Worm (Caenorhabditis elegans): ENCODE measurements around the gene phg-1.

phg-1 gene

DNA sequence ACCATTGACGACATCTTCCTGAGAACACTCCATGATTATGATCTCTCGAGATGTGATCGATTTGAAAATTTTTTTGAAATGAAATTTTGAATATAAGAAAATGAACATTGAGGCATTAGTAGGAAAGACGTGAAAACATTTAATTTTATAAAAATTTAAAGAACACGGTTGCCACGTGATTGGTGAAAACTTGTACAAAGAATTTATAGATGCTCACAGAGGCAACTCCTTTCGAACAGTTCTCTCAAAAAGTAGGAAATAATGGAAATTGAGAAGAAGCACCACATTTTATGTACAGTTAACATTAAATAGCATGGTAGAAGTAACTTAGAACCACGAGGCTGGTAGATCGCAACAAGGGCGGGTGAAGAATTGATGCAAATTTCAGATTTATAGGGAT lies 30.6 kb upstream of the phg-1 start, which contains the start of gene ZK945.6:
ZK945.6 (minus strand) TSS at position 101 of the 400 bp plus-strand sequence.
- TF ChIP-seq ztf-29 (GFP tag; IDR thresholded peaks at IDR 0.05) (no peak), ref-1 (GFP tag; conservative IDR thresholded peaks at IDR 0.05) (no peak), med-1 (GFP tag; optimal IDR thresholded peaks at IDR 0.05; ENCODE audit: insufficient read depth) (no peak), T22C8.4 (GFP tag; IDR thresholded peaks at IDR 0.05) (no peak), klf-2 (GFP tag; conservative IDR thresholded peaks at IDR 0.05) (no peak), tab-1 (GFP tag; IDR thresholded peaks at IDR 0.05) (no peak), flt-1 (GFP tag; IDR thresholded peaks at IDR 0.05) (no peak), cog-1 (tag; optimal IDR thresholded peaks at IDR 0.05) (no peak), ztf-23 (GFP tag; IDR thresholded peaks at IDR 0.05) (no peak)

DNA sequence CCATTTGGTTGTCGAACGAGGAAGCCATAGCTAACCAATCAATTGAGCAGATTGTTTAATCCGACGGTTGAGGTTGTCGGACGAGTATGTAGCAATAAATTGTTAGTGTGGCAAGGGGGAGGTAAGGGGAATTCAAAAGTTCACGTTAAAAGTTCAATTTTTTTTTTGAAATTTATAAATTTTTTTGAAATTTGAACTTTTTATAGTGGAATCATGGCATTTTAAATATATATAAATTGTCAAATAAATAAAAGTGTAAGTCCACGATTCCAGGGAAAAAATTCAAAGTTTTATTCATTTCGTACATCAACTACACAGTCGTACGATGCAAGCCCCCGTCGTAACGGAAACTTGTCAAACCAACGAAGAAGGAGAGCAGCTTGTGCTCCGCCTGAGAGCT lies 29.1 kb upstream of the phg-1 start, which contains the start of the genes ZK945.7 and ZK945.8:
ZK945.7 (minus strand) TSS at position 101 of the 400 bp plus-strand sequence.
ZK945.8 (plus strand) TSS at position 275 of the 400 bp plus-strand sequence.
- TF ChIP-seq ref-1 (GFP tag; conservative IDR thresholded peaks at IDR 0.05) (no peak), T22C8.4 (GFP tag; IDR thresholded peaks at IDR 0.05) (no peak), ztf-29 (GFP tag; IDR thresholded peaks at IDR 0.05) (no peak), med-1 (GFP tag; optimal IDR thresholded peaks at IDR 0.05; ENCODE audit: insufficient read depth) (no peak), cog-1 (tag; optimal IDR thresholded peaks at IDR 0.05) (no peak), tab-1 (GFP tag; IDR thresholded peaks at IDR 0.05) (no peak), ztf-23 (GFP tag; IDR thresholded peaks at IDR 0.05) (no peak), flt-1 (GFP tag; IDR thresholded peaks at IDR 0.05) (no peak), klf-2 (GFP tag; conservative IDR thresholded peaks at IDR 0.05) (no peak)

DNA sequence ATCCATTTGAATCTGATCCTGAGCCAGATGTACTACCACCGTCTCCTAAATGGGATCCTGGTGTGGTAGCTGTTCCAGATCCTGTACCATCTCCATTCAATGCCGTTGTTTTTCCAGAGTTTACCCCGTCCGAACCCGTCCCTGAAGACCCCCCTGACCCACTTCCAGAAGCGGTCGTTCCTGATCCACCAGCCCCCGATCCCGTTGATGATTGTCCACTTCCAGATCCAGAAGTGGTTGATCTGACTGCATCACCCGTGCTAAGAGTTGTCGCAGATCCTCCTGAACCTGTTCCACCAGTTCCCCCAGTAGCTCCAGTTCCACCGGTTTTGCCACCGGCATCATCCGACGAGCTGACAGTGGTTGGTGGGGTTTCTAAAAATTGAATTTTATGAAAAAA lies 20.8 kb upstream of the phg-1 start:
- TF ChIP-seq flt-1 (GFP tag; IDR thresholded peaks at IDR 0.05) (no peak), cog-1 (tag; optimal IDR thresholded peaks at IDR 0.05) (no peak), klf-2 (GFP tag; conservative IDR thresholded peaks at IDR 0.05) (no peak), tab-1 (GFP tag; IDR thresholded peaks at IDR 0.05) (no peak)

DNA sequence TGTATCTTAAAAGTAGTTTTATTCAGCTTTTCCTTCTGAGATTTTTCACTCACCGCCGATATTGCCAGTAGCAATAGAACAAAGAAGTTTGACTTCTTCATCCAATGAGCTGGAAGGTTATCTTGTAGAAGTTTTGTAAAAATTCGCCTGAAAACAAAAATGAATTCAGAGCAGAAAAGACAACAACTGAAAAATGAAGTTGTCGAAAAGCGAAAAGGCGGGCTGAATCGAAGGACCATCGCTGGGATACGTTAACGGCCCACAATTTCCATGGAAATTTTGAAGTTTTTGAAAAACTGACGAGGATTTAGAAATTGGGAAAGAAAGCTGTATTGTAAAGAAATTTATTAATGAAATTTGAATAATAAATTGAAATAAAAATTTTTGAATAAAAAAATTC lies 15.7 kb upstream of the phg-1 start, which contains the start of gene lov-1:
lov-1 (minus strand) TSS at position 101 of the 400 bp plus-strand sequence.
- no peak for TF ChIP-seq klf-2 (GFP tag; conservative IDR thresholded peaks at IDR 0.05)
- TF ChIP-seq tab-1 (GFP tag; IDR thresholded peaks at IDR 0.05), result no peak
- no peak for TF ChIP-seq ztf-29 (GFP tag; IDR thresholded peaks at IDR 0.05)
- TF ChIP-seq ref-1 (GFP tag; conservative IDR thresholded peaks at IDR 0.05), result no peak
- no peak for TF ChIP-seq T22C8.4 (GFP tag; IDR thresholded peaks at IDR 0.05)
- no peak for TF ChIP-seq cog-1 (tag; optimal IDR thresholded peaks at IDR 0.05)
- no peak for TF ChIP-seq med-1 (GFP tag; optimal IDR thresholded peaks at IDR 0.05; ENCODE audit: insufficient read depth)
- TF ChIP-seq flt-1 (GFP tag; IDR thresholded peaks at IDR 0.05), result no peak
- TF ChIP-seq ztf-23 (GFP tag; IDR thresholded peaks at IDR 0.05), result no peak

DNA sequence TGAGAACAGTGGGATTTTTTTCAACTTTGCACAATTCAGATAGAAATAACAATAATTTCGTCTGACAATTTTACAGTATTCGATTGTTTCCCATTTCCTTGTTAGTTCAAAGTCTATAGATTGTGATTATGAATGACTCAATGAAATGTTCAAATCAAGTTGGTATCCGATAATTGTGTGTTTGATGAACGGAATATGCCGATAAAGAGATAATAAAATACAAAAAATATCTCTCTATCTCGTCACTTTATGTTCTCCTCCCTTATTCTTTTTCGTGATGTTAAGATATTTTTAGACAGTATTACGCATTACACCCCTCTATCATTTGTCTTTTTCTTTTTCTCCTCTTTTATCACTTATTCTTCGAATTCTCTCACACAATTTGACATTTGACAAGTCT lies 15.0 kb upstream of the phg-1 start, which contains the start of gene F27E5.7:
F27E5.7 (plus strand) TSS at position 301 of the 400 bp plus-strand sequence.
- TF ChIP-seq flt-1 (GFP tag; IDR thresholded peaks at IDR 0.05), result no peak
- TF ChIP-seq ztf-29 (GFP tag; IDR thresholded peaks at IDR 0.05), result no peak
- TF ChIP-seq klf-2 (GFP tag; conservative IDR thresholded peaks at IDR 0.05), result no peak
- TF ChIP-seq T22C8.4 (GFP tag; IDR thresholded peaks at IDR 0.05), result no peak
- TF ChIP-seq med-1 (GFP tag; optimal IDR thresholded peaks at IDR 0.05; ENCODE audit: insufficient read depth), result no peak
- no peak for TF ChIP-seq ref-1 (GFP tag; conservative IDR thresholded peaks at IDR 0.05)
- no peak for TF ChIP-seq tab-1 (GFP tag; IDR thresholded peaks at IDR 0.05)
- no peak for TF ChIP-seq cog-1 (tag; optimal IDR thresholded peaks at IDR 0.05)
- no peak for TF ChIP-seq ztf-23 (GFP tag; IDR thresholded peaks at IDR 0.05)

DNA sequence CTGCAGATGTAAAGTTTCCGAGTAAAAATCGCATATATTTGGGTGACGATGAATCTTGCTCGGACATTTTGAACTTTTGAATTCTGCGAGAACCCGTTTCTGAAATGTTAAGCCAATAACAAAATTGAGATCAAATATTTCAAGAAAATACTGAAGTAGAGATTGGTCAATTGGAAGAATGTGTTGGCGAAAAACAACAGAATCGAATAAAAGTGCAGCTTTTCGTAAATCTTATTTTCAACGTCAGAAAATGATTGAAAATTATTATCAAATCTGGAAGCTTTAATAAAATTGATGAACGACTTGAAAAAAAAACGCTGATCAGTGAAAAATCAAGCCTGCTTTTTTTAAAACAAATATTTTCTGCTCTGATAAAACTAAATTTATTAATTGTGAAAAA lies 10.1 kb upstream of the phg-1 start, which contains the start of gene F27E5.8:
F27E5.8 (minus strand) TSS at position 101 of the 400 bp plus-strand sequence.
- TF ChIP-seq flt-1 (GFP tag; IDR thresholded peaks at IDR 0.05) (no peak), cog-1 (tag; optimal IDR thresholded peaks at IDR 0.05) (no peak), tab-1 (GFP tag; IDR thresholded peaks at IDR 0.05) (no peak), ref-1 (GFP tag; conservative IDR thresholded peaks at IDR 0.05) (no peak), med-1 (GFP tag; optimal IDR thresholded peaks at IDR 0.05; ENCODE audit: insufficient read depth) (no peak), ztf-23 (GFP tag; IDR thresholded peaks at IDR 0.05) (no peak), ztf-29 (GFP tag; IDR thresholded peaks at IDR 0.05) (no peak), klf-2 (GFP tag; conservative IDR thresholded peaks at IDR 0.05) (no peak), T22C8.4 (GFP tag; IDR thresholded peaks at IDR 0.05) (no peak)

DNA sequence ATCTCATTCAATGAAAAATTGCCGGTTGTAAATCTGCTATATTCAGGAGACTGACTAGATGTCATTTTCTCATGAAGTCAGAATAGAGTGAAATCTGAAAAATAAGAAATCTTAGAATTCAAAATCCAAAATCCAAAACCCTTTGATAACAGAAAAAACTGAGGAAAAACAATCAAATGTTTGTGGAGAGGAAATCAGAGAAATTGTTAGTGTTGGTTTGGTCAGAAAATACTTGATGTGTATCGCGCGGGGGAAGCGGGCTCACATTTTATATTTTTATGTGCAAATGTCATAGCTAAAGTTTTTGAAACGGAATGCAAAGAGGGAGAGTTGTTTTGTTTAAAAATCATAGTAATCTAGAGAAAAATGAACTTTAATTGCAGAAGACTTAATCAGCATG lies 5.7 kb upstream of the phg-1 start, which contains the start of gene F27E5.5:
F27E5.5 (minus strand) TSS at position 101 of the 400 bp plus-strand sequence.
- TF ChIP-seq flt-1 (GFP tag; IDR thresholded peaks at IDR 0.05), result no peak
- TF ChIP-seq klf-2 (GFP tag; conservative IDR thresholded peaks at IDR 0.05), result no peak
- no peak for TF ChIP-seq ref-1 (GFP tag; conservative IDR thresholded peaks at IDR 0.05)
- no peak for TF ChIP-seq T22C8.4 (GFP tag; IDR thresholded peaks at IDR 0.05)
- no peak for TF ChIP-seq tab-1 (GFP tag; IDR thresholded peaks at IDR 0.05)
- TF ChIP-seq cog-1 (tag; optimal IDR thresholded peaks at IDR 0.05), result no peak
- TF ChIP-seq med-1 (GFP tag; optimal IDR thresholded peaks at IDR 0.05; ENCODE audit: insufficient read depth), result no peak
- TF ChIP-seq ztf-29 (GFP tag; IDR thresholded peaks at IDR 0.05), result no peak
- TF ChIP-seq ztf-23 (GFP tag; IDR thresholded peaks at IDR 0.05), result no peak

DNA sequence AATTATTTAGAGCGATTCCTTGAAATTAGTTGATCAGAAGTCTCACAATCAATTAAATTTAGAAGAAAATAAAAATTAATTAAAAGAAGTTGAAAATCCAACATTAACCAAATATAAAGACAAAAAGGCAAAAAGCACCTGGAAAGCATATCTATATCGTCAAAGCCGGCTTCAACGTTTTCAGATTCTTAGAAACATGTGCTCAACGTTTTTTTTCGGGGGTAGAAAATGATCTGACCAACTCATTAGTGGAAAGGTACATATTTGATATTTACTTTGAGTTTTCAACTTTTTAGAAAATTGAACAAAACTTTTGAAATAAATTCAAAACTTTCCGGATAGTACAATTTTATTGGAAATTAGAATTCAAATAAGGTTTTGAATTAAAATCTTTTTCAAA lies 4.6 kb upstream of the phg-1 start:
- no peak for TF ChIP-seq cog-1 (tag; optimal IDR thresholded peaks at IDR 0.05)
- TF ChIP-seq ztf-23 (GFP tag; IDR thresholded peaks at IDR 0.05), result no peak
- TF ChIP-seq med-1 (GFP tag; optimal IDR thresholded peaks at IDR 0.05; ENCODE audit: insufficient read depth), result no peak
- no peak for TF ChIP-seq klf-2 (GFP tag; conservative IDR thresholded peaks at IDR 0.05)
- no peak for TF ChIP-seq T22C8.4 (GFP tag; IDR thresholded peaks at IDR 0.05)
- no peak for TF ChIP-seq tab-1 (GFP tag; IDR thresholded peaks at IDR 0.05)
- TF ChIP-seq ref-1 (GFP tag; conservative IDR thresholded peaks at IDR 0.05), result no peak
- no peak for TF ChIP-seq ztf-29 (GFP tag; IDR thresholded peaks at IDR 0.05)
- TF ChIP-seq flt-1 (GFP tag; IDR thresholded peaks at IDR 0.05), result no peak

DNA sequence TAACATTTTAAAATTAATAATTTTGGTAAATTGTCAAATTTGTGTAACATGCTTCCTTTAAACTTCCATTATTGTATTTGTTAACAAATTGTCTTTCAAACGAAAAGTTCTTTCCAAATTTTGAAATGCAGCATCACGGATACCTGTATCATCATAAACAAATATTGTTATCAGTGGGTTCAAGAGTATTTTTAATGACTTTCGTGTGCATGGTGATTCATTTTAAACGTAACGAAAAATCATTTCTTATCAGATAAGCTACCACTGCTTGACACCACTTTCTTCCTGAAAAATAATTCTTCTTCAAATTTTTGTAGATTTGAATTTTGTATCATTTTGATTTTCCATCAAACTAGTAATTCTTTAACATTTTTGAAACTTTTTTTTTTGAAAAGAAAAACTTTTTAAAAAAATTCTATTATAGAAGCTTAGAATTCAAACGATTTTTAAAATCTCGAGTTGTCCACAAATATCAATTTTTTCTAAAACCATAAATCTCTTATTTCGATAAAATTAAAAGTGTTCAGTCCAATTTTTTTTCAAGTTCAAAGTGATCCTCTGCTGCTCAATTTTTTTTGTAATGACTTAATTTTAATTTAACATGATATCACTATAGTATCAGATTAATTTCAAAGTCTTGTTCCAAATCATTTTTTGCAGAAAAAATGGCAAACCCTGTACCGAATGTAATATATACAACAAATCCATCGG lies 3.0 kb upstream of the phg-1 start, which contains the start of gene F27E5.9:
F27E5.9 (plus strand) TSS at position 661 of the 711 bp plus-strand sequence.
- TF ChIP-seq cog-1 (tag; optimal IDR thresholded peaks at IDR 0.05), result no peak
